Worm (Caenorhabditis elegans) whole organism, midembryonic: ENCODE data around the gene ptp-3.

Source experiments
- T22C8.4 ChIP-seq: fragments of 200-800 bp; sonication (Bioruptor generic); IDR thresholded peaks from 2 replicates; pipeline ENCODE4 v1.3.6; 2022; ENCODE audit warnings: missing genetic modification characterization, missing compliant biosample characterization
- cog-1 ChIP-seq: sonication (generic microtip); optimal IDR thresholded peaks from 2 replicates; lab custom pipeline; 2016; ENCODE audit warnings: missing genetic modification characterization, missing compliant biosample characterization
- flt-1 ChIP-seq: fragments of 200-800 bp; sonication (Bioruptor generic); IDR thresholded peaks from 2 replicates; pipeline ENCODE4 v1.3.6; 2022; ENCODE audit warnings: missing genetic modification characterization, missing compliant biosample characterization
- klf-2 ChIP-seq: fragments of 200-800 bp; sonication (Bioruptor generic); conservative IDR thresholded peaks from 2 replicates; pipeline ENCODE4 v1.3.6; 2022; ENCODE audit warnings: missing genetic modification reagents, missing genetic modification characterization, missing compliant biosample characterization
- med-1 ChIP-seq: sonication (generic microtip); optimal IDR thresholded peaks from 2 replicates; lab custom pipeline; 2017; ENCODE audit warnings: missing genetic modification characterization, mild to moderate bottlenecking, missing compliant biosample characterization, antibody characterized with exemption, missing genetic modification reagents; ENCODE audit not compliant: insufficient read depth
- ref-1 ChIP-seq: fragments of 200-800 bp; sonication (Bioruptor generic); conservative IDR thresholded peaks from 2 replicates; pipeline ENCODE4 v1.3.6; 2022; ENCODE audit warnings: missing genetic modification reagents, missing genetic modification characterization, missing compliant biosample characterization
- ztf-29 ChIP-seq: fragments of 200-800 bp; sonication (Bioruptor generic); IDR thresholded peaks from 2 replicates; pipeline ENCODE4 v1.3.6; 2022; ENCODE audit warnings: missing genetic modification reagents, missing genetic modification characterization, missing compliant biosample characterization

- TF ChIP-seq flt-1 (GFP tag; lab: Robert Waterston, UW) (no peak), ref-1 (GFP tag; lab: Robert Waterston, UW) (no peak), cog-1 (tag; lab: Kevin White, UChicago) (no peak), klf-2 (GFP tag; lab: Robert Waterston, UW) (no peak), ztf-29 (GFP tag; lab: Robert Waterston, UW) (no peak), T22C8.4 (GFP tag; lab: Robert Waterston, UW) (no peak), med-1 (GFP tag; lab: Kevin White, UChicago) (no peak)
Measured at ce11 chrII:10995600-10995999, 20.3 kb downstream of the ptp-3 start.
